Fruit fly (Drosophila melanogaster): Measurements from ENCODE around the gene upd1.

upd1 gene

dm6 chrX:18297905-18298630 is 11.0 kb downstream of the upd1 start:
- TF ChIP-seq CTCF (optimal IDR thresholded peaks at IDR 0.05) (no peak), CG8478 (optimal IDR thresholded peaks at IDR 0.05) (no peak)

DNA sequence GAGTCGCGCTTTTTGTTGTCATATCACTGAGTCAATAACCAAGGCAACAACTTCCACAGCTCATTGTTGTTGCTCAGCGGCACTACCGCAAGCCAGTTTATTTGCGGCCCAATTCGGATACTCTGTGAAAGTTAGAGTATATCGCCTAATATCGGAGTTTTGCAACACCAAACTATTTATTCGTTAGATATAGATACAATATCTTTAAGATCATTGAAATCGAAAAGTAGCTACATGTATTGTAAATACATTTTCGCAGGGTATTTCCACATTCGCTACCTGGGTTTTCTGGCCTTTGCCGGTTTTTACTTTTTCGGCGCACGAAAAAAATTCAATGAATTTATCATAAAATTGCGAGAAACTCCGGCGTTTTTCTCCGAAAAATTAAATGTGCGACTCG is 15.1 kb downstream of the upd1 start:
- TF ChIP-seq CTCF (optimal IDR thresholded peaks at IDR 0.05) (no peak), CG8478 (optimal IDR thresholded peaks at IDR 0.05) (no peak)

dm6 chrX:18288652-18289051 is 20.4 kb downstream of the upd1 start:
- no peak for TF ChIP-seq CG8478 (optimal IDR thresholded peaks at IDR 0.05)

- TF ChIP-seq CTCF (optimal IDR thresholded peaks at IDR 0.05) (no peak), CG8478 (optimal IDR thresholded peaks at IDR 0.05) (no peak)
These were observed 21.5 kb downstream of the upd1 start for dm6 chrX:18287587-18287986.

DNA sequence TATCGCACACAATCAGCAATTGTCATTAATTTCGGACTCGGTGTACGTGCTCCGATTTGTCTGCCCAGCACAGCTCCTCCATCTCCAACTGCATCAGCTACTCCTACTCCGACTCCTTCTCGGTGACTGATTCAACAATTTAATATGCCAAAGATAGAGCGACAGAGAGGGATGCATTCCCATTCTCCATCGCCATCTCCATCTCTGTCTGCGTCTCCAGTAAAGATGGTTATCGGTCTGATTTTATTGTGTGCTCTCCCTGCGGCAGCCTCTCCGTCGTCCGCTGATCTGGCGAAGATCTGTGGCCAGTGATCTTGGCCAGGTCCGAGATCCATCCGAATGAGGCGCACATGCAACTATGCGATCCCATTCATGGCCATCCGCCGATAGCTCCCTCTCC is 23.9 kb downstream of the upd1 start:
- TF ChIP-seq CG8478 (optimal IDR thresholded peaks at IDR 0.05): no peak
- TF ChIP-seq CTCF (optimal IDR thresholded peaks at IDR 0.05): no peak

- no peak for TF ChIP-seq CTCF (optimal IDR thresholded peaks at IDR 0.05)
- no peak for TF ChIP-seq CG8478 (optimal IDR thresholded peaks at IDR 0.05)
These were observed 26.7 kb downstream of the upd1 start for dm6 chrX:18282381-18282813.

DNA sequence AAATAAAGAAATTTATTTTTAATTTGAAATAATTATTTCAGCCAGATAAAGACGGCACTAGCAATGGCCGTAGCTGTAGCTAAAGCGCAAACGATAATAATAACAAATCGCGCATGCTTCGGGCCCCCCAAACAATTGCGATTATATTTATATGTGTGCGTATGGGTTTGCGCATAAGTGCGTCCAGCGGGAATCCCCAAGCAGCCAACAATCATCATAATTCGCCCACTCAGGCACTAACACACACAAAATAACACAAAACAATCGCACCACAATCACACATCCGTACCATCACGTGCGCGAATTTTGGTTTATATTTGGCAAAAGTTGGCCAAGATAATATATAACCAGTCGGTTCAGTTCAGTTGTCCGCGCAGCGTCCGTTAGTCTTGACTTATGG is 30.4 kb downstream of the upd1 start:
- TF ChIP-seq CTCF (optimal IDR thresholded peaks at IDR 0.05) (no peak), CG8478 (optimal IDR thresholded peaks at IDR 0.05) (no peak)

DNA sequence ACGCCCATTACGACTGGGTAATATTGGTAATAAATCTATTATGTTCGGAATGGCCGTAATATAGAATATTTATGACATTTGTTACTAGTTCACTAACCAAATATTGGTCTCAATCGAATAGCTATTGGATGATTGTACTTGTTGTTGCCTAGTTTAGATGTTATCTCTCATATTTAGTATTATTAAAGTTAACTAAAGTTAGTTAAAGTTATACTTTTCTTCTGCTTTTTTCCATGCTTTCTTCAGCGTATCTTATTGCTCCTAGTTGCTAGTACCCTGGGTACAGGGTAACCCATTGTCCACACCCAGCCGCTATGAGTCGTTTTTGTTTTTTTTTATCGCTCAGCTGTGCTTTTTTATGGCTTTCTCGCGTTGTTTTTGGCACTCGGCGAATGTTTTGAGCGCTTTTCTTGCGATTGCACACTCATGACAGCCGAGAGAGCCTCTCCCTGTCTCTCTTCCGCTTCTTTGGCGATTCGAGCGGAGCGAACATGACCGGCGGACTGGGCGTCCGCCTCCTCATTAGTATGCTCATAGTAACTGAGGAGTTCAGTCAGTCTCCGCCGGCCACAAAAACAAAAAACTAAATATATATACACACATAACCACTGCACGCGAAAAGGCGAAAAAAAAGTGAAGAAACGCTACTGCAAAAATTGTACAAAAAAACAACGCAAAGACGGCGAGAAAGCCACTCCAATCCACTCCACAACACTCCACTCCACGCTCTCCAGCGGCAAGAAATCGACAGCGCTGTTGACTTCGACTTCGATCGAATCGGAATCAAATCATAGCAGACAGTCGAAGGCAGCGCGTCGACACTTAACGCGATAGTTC is 32.4 kb downstream of the upd1 start, which contains the start of gene upd3:
Gene upd3, plus strand, starts transcription at position 749 of the 837 bp plus-strand sequence.
- TF ChIP-seq CG8478 (optimal IDR thresholded peaks at IDR 0.05) (no peak), CTCF (optimal IDR thresholded peaks at IDR 0.05) (no peak)

- TF ChIP-seq CTCF (optimal IDR thresholded peaks at IDR 0.05) (no peak), CG8478 (optimal IDR thresholded peaks at IDR 0.05) (no peak)
These were observed 33.2 kb downstream of the upd1 start for dm6 chrX:18275902-18276301.

DNA sequence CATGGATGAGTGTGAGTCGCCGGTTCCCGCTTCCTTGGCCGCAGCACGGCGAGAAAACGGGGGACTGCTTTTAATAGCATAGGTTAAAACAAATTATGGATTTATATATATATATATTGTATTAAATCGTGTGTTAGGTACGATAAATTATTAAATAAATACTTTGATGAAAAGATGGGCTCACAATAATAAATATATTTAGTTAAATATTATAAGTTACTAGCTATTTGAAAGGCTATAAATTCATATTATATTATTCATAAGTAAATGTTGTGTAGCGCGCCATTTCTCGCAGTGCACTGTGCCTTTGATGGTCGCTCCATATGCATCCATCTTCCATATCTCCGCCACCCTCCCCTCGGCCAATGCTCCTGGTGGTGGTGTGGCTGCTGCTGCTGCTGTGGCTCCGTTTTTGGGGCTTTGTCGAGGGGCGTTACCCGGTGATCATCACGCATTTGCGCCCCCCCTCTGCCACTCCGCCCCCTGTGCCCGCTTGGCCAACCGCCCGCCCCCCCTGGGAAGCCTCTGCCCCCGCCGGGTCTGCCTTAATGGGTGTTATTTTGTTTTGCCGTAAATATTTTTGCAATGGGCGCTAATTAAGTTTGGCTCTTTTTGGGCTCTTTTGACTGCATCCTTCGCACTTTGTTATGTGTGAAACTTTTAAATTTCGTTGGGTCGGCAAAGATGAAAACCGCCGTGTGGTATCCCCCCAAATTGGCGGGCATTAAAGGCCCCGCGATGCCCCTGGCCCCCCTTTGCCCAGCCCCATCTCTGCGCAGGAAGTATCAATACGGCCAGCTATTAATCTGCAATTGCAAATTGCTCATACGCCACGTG is 35.7 kb downstream of the upd1 start:
- TF ChIP-seq CG8478 (optimal IDR thresholded peaks at IDR 0.05) (no peak), CTCF (optimal IDR thresholded peaks at IDR 0.05) (no peak)

DNA sequence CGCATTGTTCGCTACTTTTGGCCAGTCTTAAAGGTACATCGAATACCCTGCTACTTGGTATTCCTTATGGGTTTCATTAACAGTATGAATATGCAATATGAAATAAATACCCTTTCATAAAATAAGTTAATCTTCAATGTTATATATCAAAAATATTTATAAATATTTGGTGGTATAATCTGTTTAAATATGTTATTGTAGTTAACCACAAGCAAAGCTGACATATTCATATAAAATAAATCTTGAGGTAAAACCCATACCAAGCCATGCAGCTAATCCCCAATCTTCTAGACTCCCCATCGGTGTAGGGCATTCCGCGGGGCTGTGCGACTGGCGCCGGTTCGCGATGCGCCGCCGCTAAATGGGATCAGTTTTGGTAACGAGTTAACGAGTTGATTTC is 36.7 kb downstream of the upd1 start:
- no peak for TF ChIP-seq CTCF (optimal IDR thresholded peaks at IDR 0.05)
- TF ChIP-seq CG8478 (optimal IDR thresholded peaks at IDR 0.05): no peak

DNA sequence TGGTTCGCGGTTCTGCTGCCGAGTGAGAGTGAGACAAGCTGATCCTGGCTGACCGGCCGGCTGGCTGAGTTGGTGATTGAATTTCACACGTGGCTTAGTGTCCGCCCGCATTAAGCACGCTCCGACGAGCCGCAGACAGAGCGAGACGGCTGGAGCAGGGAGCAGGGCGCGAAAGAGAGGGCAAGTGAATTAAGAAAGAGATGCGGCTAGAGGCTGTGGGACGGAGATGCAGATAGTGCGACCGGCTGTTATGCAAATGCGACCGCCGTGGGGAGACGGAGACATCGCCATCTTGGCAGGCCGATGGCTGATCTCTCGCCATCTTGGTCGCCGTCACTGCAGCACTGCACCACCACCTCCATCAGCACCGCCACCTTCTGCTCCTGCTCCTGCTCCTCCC is 42.2 kb downstream of the upd1 start:
- TF ChIP-seq CG8478 (optimal IDR thresholded peaks at IDR 0.05) (no peak), CTCF (optimal IDR thresholded peaks at IDR 0.05) (no peak)

dm6 chrX:18263382-18263781 is 45.7 kb downstream of the upd1 start:
- no peak for TF ChIP-seq CG8478 (optimal IDR thresholded peaks at IDR 0.05)
- TF ChIP-seq CTCF (optimal IDR thresholded peaks at IDR 0.05): no peak

- TF ChIP-seq CG8478 (optimal IDR thresholded peaks at IDR 0.05) (no peak), CTCF (optimal IDR thresholded peaks at IDR 0.05) (no peak)
These were observed 46.9 kb downstream of the upd1 start for dm6 chrX:18262151-18262550.

DNA sequence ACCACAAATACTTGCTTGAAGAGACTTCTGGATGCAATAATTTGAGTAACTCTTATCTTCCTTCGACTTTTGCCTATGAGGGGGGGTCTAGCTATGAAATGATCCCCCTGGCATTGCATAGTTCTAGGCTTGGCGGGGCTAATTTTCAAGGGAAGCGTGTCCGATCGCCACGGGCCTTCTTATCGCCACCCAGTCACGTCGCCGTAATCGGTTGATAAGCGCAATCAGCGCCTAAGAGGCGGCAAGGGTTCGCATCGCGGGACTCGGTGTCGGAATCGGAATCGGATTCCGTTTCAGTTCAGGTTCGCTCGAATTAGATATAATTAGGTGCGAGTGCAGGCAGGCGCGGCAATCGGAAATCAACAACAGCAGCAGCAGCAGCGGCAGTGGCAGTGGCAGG is 47.6 kb downstream of the upd1 start:
- TF ChIP-seq CTCF (optimal IDR thresholded peaks at IDR 0.05) (no peak), CG8478 (optimal IDR thresholded peaks at IDR 0.05) (no peak)

All from S2 (cell line).